Worm (Caenorhabditis elegans): ENCODE data around the gene ZK675.4.

Gene ZK675.4

ce11 chrII:7873843-7874372 is 37.2 kb upstream of the ZK675.4 start, which contains the start of gene T01H3.3 (continued):
- TF ChIP-seq nhr-71 (tag; optimal IDR thresholded peaks at IDR 0.05) (peak; percentile 66), snpc-4 (tag; optimal IDR thresholded peaks at IDR 0.05) (no peak), zag-1 (tag; optimal IDR thresholded peaks at IDR 0.05) (no peak), xbp-1 (tag; optimal IDR thresholded peaks at IDR 0.05) (peak; percentile 53), fkh-4 (tag; optimal IDR thresholded peaks at IDR 0.05; ENCODE audit: borderline replicate concordance) (no peak), C16A3.4 (tag; optimal IDR thresholded peaks at IDR 0.05) (peak; percentile 50), lin-14 (GFP tag; optimal IDR thresholded peaks at IDR 0.05) (peak; percentile 52), irx-1 (tag; optimal IDR thresholded peaks at IDR 0.05) (no peak), pax-3 (tag; optimal IDR thresholded peaks at IDR 0.05) (no peak), efl-1 (optimal IDR thresholded peaks at IDR 0.05) (peak; percentile 52 to 66), efl-1 (GFP tag; optimal IDR thresholded peaks at IDR 0.05 in 1 of 2) (peak in 1 of 2 experiments; percentile 58), alr-1 (tag; optimal IDR thresholded peaks at IDR 0.05; ENCODE audit: borderline replicate concordance) (no peak), ceh-82 (tag; optimal IDR thresholded peaks at IDR 0.05) (peak in 2 of 3 experiments; percentile 20 to 31), mef-2 (tag; optimal IDR thresholded peaks at IDR 0.05) (no peak), ceh-63 (GFP tag; optimal IDR thresholded peaks at IDR 0.05) (no peak), ceh-8 (GFP tag; optimal IDR thresholded peaks at IDR 0.05) (no peak), egl-13 (tag; optimal IDR thresholded peaks at IDR 0.05) (no peak), grh-1 (GFP tag; IDR thresholded peaks at IDR 0.05) (no peak), nhr-19 (GFP tag; conservative IDR thresholded peaks at IDR 0.05) (peak; percentile 41; the same call in 1 of the 2 replicates), nhr-77 (tag; optimal IDR thresholded peaks at IDR 0.05) (no peak), hpl-2 (GFP tag; optimal IDR thresholded peaks at IDR 0.05) (no peak), nhr-84 (tag; optimal IDR thresholded peaks at IDR 0.05) (no peak), sup-37 (GFP tag; optimal IDR thresholded peaks at IDR 0.05) (no peak), C34B4.2 (tag; optimal IDR thresholded peaks at IDR 0.05) (no peak), dpl-1 (GFP tag; optimal IDR thresholded peaks at IDR 0.05) (peak; percentile 42 to 63 (median 52)), Y116A8C.19 (tag; optimal IDR thresholded peaks at IDR 0.05; ENCODE audit: borderline replicate concordance) (no peak), nhr-20 (tag; optimal IDR thresholded peaks at IDR 0.05) (peak; percentile 43), aha-1 (tag; optimal IDR thresholded peaks at IDR 0.05) (no peak), C04F5.9 (tag; optimal IDR thresholded peaks at IDR 0.05) (no peak), elt-2 (tag; optimal IDR thresholded peaks at IDR 0.05) (no peak), lin-39 (tag; optimal IDR thresholded peaks at IDR 0.05) (no peak), hlh-17 (GFP tag; optimal IDR thresholded peaks at IDR 0.05; ENCODE audit: borderline replicate concordance) (no peak), blmp-1 (tag; optimal IDR thresholded peaks at IDR 0.05) (no peak), tlp-1 (tag; optimal IDR thresholded peaks at IDR 0.05) (no peak), pqm-1 (tag; optimal IDR thresholded peaks at IDR 0.05) (no peak), sptf-1 (tag; optimal IDR thresholded peaks at IDR 0.05) (no peak), fkh-10 (GFP tag; optimal IDR thresholded peaks at IDR 0.05) (no peak)

- TF ChIP-seq dpl-1 (GFP tag; optimal IDR thresholded peaks at IDR 0.05) (no peak), snu-23 (GFP tag; optimal IDR thresholded peaks at IDR 0.05) (peak; percentile 2), nhr-71 (tag; optimal IDR thresholded peaks at IDR 0.05) (peak; percentile 41), jun-1 (tag; optimal IDR thresholded peaks at IDR 0.05) (no peak), efl-1 (optimal IDR thresholded peaks at IDR 0.05) (no peak), efl-1 (GFP tag; optimal IDR thresholded peaks at IDR 0.05 in 1 of 2) (peak in 1 of 2 experiments; percentile 86)
These were observed 33.2 kb upstream of the ZK675.4 start, which contains the start of gene T01H3.2 for ce11 chrII:7877744-7878468. Gene T01H3.2, minus strand, starts transcription at chrII:7877994.

All from whole organism, L1 larva.